Worm (Caenorhabditis elegans): ENCODE results near the gene ZK1058.3.

DNA sequence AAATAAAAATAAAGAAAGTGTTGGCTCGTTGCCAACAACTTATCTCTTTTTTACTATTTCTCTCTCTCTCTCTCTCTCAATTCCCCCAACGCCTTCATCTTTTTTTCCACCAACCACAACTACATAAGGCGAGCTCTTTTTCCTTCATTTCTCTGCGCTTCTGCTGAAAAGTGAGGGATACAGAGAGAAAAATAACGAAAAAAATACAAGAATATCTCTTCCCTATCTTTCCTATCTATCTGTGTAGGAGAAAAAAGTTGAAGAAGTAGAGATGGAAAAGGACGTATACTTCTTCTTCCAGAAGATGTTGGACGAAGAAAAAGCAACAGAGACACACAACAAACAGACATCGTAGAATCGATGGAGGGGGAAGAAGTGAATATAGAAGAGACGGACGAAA is 19.8 kb upstream of the ZK1058.3 start:
- TF ChIP-seq pha-4 (tag; optimal IDR thresholded peaks at IDR 0.05) (no peak), K09A11.1 (tag; optimal IDR thresholded peaks at IDR 0.05; ENCODE audit: insufficient read depth) (no peak), ets-4 (tag; optimal IDR thresholded peaks at IDR 0.05) (no peak), lin-11 (tag; optimal IDR thresholded peaks at IDR 0.05) (no peak), F13H6.1 (tag; optimal IDR thresholded peaks at IDR 0.05) (no peak), nhr-232 (tag; optimal IDR thresholded peaks at IDR 0.05) (no peak), sox-4 (tag; optimal IDR thresholded peaks at IDR 0.05) (no peak), tbx-7 (tag; optimal IDR thresholded peaks at IDR 0.05) (no peak), fkh-10 (GFP tag; optimal IDR thresholded peaks at IDR 0.05) (no peak), ceh-22 (tag; optimal IDR thresholded peaks at IDR 0.05) (no peak)
